Worm (Caenorhabditis elegans) whole organism, L4 larva: ENCODE measurements around the gene set-25.
"Not testable (repeated sequence)": the region's sequence is repeated elsewhere in the genome, so short reads cannot be mapped to it uniquely, and the experiment has no call there.

Experiments
- ZK337.2 ChIP-seq: fragments of 200-800 bp; sonication (Bioruptor generic); IDR thresholded peaks from 2 replicates; pipeline ENCODE4 v1.3.6; 2022; ENCODE audit warnings: missing genetic modification reagents, missing genetic modification characterization, missing compliant biosample characterization
- aly-2 ChIP-seq: sonication (generic microtip); optimal IDR thresholded peaks from 2 replicates; lab custom pipeline; 2018; ENCODE audit warnings: missing biosample characterization, missing genetic modification characterization
- ces-1 ChIP-seq: fragments of 150-350 bp; sonication (generic microtip); optimal IDR thresholded peaks from 4 replicates; lab custom pipeline; 2014; ENCODE audit warnings: missing biosample characterization, missing genetic modification reagents, missing genetic modification characterization
- daf-16 ChIP-seq, 3 experiments: sonication (generic microtip); optimal IDR thresholded peaks; 2 replicates each; lab custom pipeline; 2016 to 2017; ENCODE audit warnings: missing genetic modification characterization in 3 of 3, missing genetic modification reagents in 3 of 3, mild to moderate bottlenecking in 2 of 3, missing compliant biosample characterization in 2 of 3, missing biosample characterization in 1 of 3, moderate library complexity in 1 of 3
- lim-7 ChIP-seq: fragments of 200-800 bp; sonication (Bioruptor generic); IDR thresholded peaks from 2 replicates; pipeline ENCODE4 v1.3.6; 2022; ENCODE audit warnings: missing genetic modification characterization, missing compliant biosample characterization
- mdt-29 ChIP-seq: fragments of 200-800 bp; sonication (Bioruptor generic); IDR thresholded peaks from 2 replicates; pipeline ENCODE4 v1.3.6; 2022; ENCODE audit warnings: missing genetic modification reagents, missing genetic modification characterization, missing compliant biosample characterization
- set-16 ChIP-seq: fragments of 200-800 bp; sonication (Bioruptor generic); IDR thresholded peaks from 2 replicates; pipeline ENCODE4 v1.3.6; 2022; ENCODE audit warnings: missing genetic modification reagents, missing genetic modification characterization, missing compliant biosample characterization
- snpc-1.2 ChIP-seq: fragments of 200-800 bp; sonication (Bioruptor generic); IDR thresholded peaks from 2 replicates; pipeline ENCODE4 v1.3.6; 2022; ENCODE audit warnings: missing genetic modification reagents, missing genetic modification characterization, missing compliant biosample characterization
- zip-11 ChIP-seq: fragments of 200-800 bp; sonication (Bioruptor generic); IDR thresholded peaks from 2 replicates; pipeline ENCODE4 v1.3.6; 2022; ENCODE audit warnings: missing genetic modification characterization, missing compliant biosample characterization

set-25 gene

DNA sequence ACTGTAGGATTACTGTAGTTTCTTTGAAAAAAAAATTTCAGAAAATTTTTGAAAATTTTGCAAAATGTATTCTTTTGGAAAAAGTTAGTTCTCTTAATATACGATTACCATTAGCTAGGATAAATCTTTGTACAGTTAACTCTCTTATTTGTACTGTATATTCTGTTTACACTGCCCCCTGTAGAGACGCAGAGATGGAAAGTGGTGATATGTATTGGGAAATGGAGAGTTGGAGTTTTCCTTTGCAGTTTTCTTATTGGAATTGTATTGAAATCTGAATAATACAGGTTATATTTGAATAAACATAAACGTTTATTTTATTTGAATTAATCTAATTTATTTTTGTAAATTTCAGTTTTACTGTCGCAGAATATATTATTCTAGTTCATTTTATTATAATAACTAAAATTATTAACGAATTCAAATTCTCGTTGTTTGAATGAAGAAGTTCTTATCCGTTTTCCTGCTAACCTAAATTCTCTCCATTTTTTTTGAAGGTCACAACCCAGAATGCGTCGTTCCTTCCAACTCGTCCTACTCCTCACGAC lies 38.6 kb downstream of the set-25 start, which contains the start of gene F56A8.9:
F56A8.9 (plus strand) TSS at position 498 of the 548 bp plus-strand sequence.
- TF ChIP-seq ces-1 (GFP tag; lab: Kevin White, UChicago), result no peak
- no peak for TF ChIP-seq aly-2
- no peak for TF ChIP-seq daf-16 (GFP tag; optimal IDR thresholded peaks at IDR 0.05; lab: Kevin White, UChicago)
- TF ChIP-seq daf-16 (tag; optimal IDR thresholded peaks at IDR 0.05; lab: Kevin White, UChicago), result peak; percentile 66
- no peak for TF ChIP-seq lim-7
- TF ChIP-seq snpc-1.2, result no peak

DNA sequence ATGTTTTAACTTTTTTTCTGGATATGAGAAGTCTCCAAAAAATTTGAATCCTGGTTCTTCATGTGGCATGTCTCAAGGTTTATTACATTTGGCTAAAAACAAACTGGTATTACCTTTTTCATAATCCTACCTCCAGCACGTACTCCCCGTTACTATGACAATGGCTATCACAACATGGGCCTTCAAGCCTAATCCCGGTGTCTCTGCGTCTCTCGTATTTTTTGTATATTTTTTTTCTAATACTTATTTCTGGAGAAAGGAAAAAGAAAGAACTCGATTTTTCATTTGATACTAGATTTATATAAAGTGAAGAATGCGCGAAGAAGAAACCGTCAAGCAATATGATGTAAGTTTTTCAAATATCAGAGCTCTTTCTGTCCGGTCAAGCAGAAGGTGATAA lies 46.6 kb downstream of the set-25 start, which contains the start of gene anoh-1:
anoh-1 (plus strand) TSS at position 301 of the 400 bp plus-strand sequence.
- no peak for TF ChIP-seq zip-11

DNA sequence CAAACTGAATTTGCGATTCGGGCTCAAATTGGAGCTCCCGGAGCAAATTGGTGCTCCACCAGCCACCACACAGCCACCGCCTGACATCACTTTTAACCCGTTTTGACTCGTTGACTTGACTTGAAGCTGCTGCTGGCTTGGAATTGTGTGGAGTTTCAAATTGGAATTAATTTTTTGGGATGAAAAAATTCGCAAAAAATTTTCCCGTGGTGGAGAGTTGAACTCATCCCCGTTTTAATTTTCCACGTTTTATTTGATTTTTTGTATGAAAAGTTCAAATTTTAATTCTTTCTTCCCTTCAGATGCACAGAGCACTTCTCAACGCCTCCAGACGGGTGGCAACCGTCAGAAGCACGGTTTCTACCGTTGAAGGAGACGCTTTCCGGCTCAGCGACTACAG lies 47.6 kb downstream of the set-25 start, which contains the start of gene Y43F4A.4:
Y43F4A.4 (plus strand) TSS at position 301 of the 400 bp plus-strand sequence.
- not testable (repeated sequence) for TF ChIP-seq mdt-29; zip-11; ZK337.2 (GFP tag; lab: Robert Waterston, UW)

DNA sequence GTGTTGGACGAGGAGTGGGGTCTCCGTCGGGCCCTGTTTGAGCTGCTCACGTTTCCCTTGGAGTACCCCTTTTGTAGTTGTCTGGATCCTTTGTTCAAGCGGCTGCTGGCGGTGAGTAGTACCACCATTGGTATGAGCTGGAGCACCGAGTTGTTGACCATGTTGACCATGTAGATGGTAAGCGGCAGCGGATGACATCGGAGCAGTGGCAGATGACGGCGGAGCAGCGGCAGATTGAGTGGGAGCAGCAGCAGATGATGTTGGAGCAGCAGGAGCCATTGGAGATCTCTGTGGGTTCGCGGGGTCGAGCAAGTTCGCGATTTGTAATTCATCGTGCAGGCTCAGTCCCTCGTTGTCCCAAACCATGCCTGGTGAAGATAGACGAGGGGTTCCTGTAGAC lies 56.7 kb downstream of the set-25 start:
- peak; percentile 72 for TF ChIP-seq set-16 (GFP tag; lab: Robert Waterston, UW)
